Fruit fly (Drosophila melanogaster): ENCODE measurements around the gene Ent3.
A peak's percentile ranks its signal among the peaks of the same experiment; 100 is the strongest.

Ent3 gene

dm6 chr3L:12835511-12836479 lies 17.7 kb upstream of the Ent3 start:
- TF ChIP-seq Eip78C (GFP tag): peak; percentile 62
- TF ChIP-seq esn (GFP tag; optimal IDR thresholded peaks at IDR 0.05): peak; percentile 3
- TF ChIP-seq fkh (GFP tag; optimal IDR thresholded peaks at IDR 0.05): peak; percentile 88
- peak; percentile 57 for TF ChIP-seq svp (GFP tag)
- no peak for TF ChIP-seq spab (GFP tag; optimal IDR thresholded peaks at IDR 0.05)
- peak; percentile 85 for TF ChIP-seq vri (GFP tag; optimal IDR thresholded peaks at IDR 0.05)

DNA sequence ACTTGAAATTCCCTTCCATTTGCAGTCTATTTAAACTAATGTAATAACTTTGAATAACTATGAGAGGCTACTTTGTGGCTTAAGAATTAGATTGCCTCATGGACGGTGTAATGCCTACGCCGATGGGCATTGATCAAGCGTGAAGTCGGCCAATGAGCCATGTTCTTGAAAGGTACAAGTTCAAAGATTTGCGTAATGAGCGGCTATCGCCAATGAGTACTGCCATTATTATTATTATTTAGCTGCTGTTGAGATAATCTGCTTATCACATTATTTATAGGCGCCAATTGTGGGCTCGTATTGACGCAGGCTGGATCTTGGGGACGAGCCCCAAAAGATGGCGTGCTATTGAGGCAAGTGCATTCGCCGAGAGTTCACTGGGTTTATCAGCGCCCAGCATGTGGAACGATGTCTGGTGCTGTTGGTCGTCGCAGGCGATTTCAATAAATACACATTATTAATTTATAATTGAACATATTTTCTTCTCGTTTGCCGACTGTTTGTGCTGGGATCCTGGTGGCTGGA lies 16.2 kb upstream of the Ent3 start:
- TF ChIP-seq vri (GFP tag; optimal IDR thresholded peaks at IDR 0.05): peak; percentile 20
- peak; percentile 98 for TF ChIP-seq svp (GFP tag)
- no peak for TF ChIP-seq Sox14 (GFP tag; optimal IDR thresholded peaks at IDR 0.05)
- TF ChIP-seq topi (GFP tag; optimal IDR thresholded peaks at IDR 0.05): no peak
- TF ChIP-seq Eip78C (GFP tag): peak; percentile 47
- peak; percentile 4 for TF ChIP-seq CG32006 (GFP tag; optimal IDR thresholded peaks at IDR 0.05)
- TF ChIP-seq Eip75B (GFP tag; optimal IDR thresholded peaks at IDR 0.05): peak; percentile 12

DNA sequence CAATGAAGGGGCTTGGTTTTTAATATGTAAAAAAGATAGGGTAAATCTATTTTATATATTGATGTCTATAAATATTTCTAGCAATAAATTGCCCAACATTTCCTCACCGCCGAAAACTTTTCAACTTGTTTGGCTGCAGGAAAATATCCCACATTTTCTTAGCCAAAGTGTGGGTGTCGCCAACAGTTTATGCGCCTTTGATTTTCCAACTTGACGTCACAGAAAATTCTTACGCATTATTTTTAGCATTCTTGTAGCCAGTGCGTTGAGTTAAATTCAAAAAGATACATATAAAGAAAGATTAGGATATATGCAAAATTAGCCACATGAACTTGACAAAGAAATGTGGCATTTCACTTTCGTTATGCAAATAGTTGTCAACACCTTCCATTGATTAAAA lies 13.6 kb upstream of the Ent3 start:
- TF ChIP-seq CG34406 (GFP tag; optimal IDR thresholded peaks at IDR 0.05) (no peak), net (GFP tag; optimal IDR thresholded peaks at IDR 0.05) (no peak), CG6808 (GFP tag; optimal IDR thresholded peaks at IDR 0.05) (no peak), CG10631 (GFP tag; optimal IDR thresholded peaks at IDR 0.05) (no peak), CG32006 (GFP tag; optimal IDR thresholded peaks at IDR 0.05) (no peak), ss (GFP tag; optimal IDR thresholded peaks at IDR 0.05) (no peak), CG3032 (tag; optimal IDR thresholded peaks at IDR 0.05) (no peak), achi (GFP tag; optimal IDR thresholded peaks at IDR 0.05) (no peak), Hr38 (GFP tag; optimal IDR thresholded peaks at IDR 0.05) (no peak), CG7368 (GFP tag; optimal IDR thresholded peaks at IDR 0.05) (no peak)

DNA sequence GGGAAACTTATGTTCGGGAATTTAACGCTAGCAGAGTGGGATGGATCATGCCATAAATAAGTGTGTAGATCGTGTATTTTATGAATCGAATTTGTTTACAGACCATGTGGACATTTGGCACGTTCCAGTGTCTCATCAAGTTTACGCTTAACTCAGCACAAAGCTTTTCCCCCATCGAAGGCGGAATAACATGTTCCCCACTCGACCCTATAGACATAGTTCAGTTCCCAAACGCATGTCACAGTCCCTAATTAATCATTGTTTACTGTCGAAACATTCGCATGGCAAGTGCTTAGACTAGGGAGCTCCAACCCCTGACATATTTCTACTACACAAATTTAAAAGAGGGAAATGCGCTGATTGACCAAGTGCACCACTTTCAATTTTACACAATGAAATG lies 12.0 kb upstream of the Ent3 start:
- peak; percentile 19 for TF ChIP-seq fkh (GFP tag; optimal IDR thresholded peaks at IDR 0.05)
- TF ChIP-seq Ets96B (tag; optimal IDR thresholded peaks at IDR 0.05): no peak
- no peak for TF ChIP-seq CG1621 (tag; optimal IDR thresholded peaks at IDR 0.05)
- no peak for TF ChIP-seq svp (GFP tag)

DNA sequence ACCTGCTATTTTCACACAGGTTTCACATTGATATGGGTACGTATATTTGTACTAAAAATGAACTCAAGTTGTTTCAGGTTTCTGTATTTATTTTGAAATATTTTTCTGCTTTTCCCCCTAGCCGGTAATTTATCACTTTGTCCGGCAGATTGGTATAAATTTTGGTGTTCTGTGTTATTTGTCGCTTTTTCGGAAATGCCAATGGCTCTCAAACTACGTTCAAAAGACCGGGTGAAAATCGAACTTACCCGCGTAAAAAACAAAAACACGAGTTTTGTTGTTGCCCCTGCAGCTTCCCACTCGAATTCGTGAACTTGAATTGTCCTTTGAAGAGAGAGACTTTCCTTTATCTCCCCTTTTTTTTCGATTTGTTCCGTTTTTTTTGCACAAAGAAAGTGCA lies 10.9 kb upstream of the Ent3 start:
- TF ChIP-seq achi (GFP tag; optimal IDR thresholded peaks at IDR 0.05) (no peak), OdsH (GFP tag; optimal IDR thresholded peaks at IDR 0.05) (no peak), Eip93F (GFP tag; optimal IDR thresholded peaks at IDR 0.05) (no peak), fd59A (GFP tag; optimal IDR thresholded peaks at IDR 0.05) (no peak), CG15336 (GFP tag; IDR thresholded peaks at IDR 0.05) (no peak), Sox102F (GFP tag; optimal IDR thresholded peaks at IDR 0.05) (no peak), Eip78C (GFP tag) (no peak), CG8319 (GFP tag; optimal IDR thresholded peaks at IDR 0.05) (no peak), pdm3 (GFP tag; optimal IDR thresholded peaks at IDR 0.05) (no peak), CG4318 (GFP tag; optimal IDR thresholded peaks at IDR 0.05) (no peak), eg (GFP tag; IDR thresholded peaks at IDR 0.05) (no peak), fd85E (GFP tag; optimal IDR thresholded peaks at IDR 0.05) (no peak), CG6792 (GFP tag; optimal IDR thresholded peaks at IDR 0.05) (no peak), Hr38 (GFP tag; optimal IDR thresholded peaks at IDR 0.05) (no peak), CG7368 (GFP tag; optimal IDR thresholded peaks at IDR 0.05) (no peak)
